Fruit fly (Drosophila melanogaster): Measurements from ENCODE around the gene rdgA.

Gene rdgA

dm6 chrX:8900094-8900493 is 6.8 kb upstream of the rdgA start, which contains the start of gene Uros1:
Uros1 (minus strand) TSS chrX:8900264.
- peak; percentile 59; the same call in 2 of the 3 replicates for TF ChIP-seq CG4496 (GFP tag; IDR thresholded peaks at IDR 0.05)
- peak; percentile 15 for TF ChIP-seq Pif1B (GFP tag; optimal IDR thresholded peaks at IDR 0.05)
- TF ChIP-seq rn (GFP tag; IDR thresholded peaks at IDR 0.05), result no peak
- no peak for TF ChIP-seq D1 (tag; optimal IDR thresholded peaks at IDR 0.05)
- TF ChIP-seq Snoo (tag; optimal IDR thresholded peaks at IDR 0.05), result no peak
- no peak for TF ChIP-seq CG14655 (GFP tag; optimal IDR thresholded peaks at IDR 0.05)
- 0 out of 2 replicates have a peak, but pooled peaks have one; percentile 25 for TF ChIP-seq CG12605 (GFP tag; IDR thresholded peaks at IDR 0.05)
- TF ChIP-seq CG32121 (GFP tag; IDR thresholded peaks at IDR 0.05), result no peak
- TF ChIP-seq Ets98B (GFP tag; IDR thresholded peaks at IDR 0.05), result no peak
- no peak for TF ChIP-seq CG17806 (tag; optimal IDR thresholded peaks at IDR 0.05)
- TF ChIP-seq Pif1A (GFP tag; optimal IDR thresholded peaks at IDR 0.05), result no peak

DNA sequence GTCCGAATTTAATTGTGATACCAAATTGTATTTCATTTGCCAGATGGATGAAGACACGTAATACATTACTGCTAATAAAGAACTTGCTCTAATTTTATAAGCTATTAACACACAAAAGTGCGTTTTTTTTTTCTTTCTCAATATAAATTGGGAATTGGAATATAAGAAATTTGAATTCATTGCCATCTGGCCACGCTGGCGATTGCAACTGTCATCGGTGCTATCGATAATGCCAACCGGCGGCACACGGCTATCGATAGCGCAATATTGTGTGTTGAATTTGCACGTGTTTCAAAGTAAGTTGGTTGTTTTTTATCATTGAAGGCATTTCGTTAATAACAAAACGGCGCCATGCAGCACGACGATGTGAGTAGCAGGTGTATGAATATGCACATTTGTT is 5.4 kb upstream of the rdgA start, which contains the start of gene Rbm13:
Rbm13 (plus strand) TSS at position 253 of the 400 bp plus-strand sequence.
- TF ChIP-seq CG13204 (GFP tag; optimal IDR thresholded peaks at IDR 0.05), result no peak
- no peak for TF ChIP-seq EcR (GFP tag; optimal IDR thresholded peaks at IDR 0.05)
- TF ChIP-seq fd96Ca (GFP tag; IDR thresholded peaks at IDR 0.05), result no peak
- no peak for TF ChIP-seq rn (GFP tag; IDR thresholded peaks at IDR 0.05)
- no peak for TF ChIP-seq CG8301 (tag; optimal IDR thresholded peaks at IDR 0.05)
- TF ChIP-seq CG34367 (tag; optimal IDR thresholded peaks at IDR 0.05), result no peak
- no peak for TF ChIP-seq Pif1A (GFP tag; optimal IDR thresholded peaks at IDR 0.05)
- no peak for TF ChIP-seq D1 (tag; optimal IDR thresholded peaks at IDR 0.05)
- no peak for TF ChIP-seq CG8159 (tag; optimal IDR thresholded peaks at IDR 0.05)
- TF ChIP-seq CG15710 (tag; optimal IDR thresholded peaks at IDR 0.05), result no peak
- TF ChIP-seq CG14655 (GFP tag; optimal IDR thresholded peaks at IDR 0.05), result no peak
- no peak for TF ChIP-seq CG17806 (tag; optimal IDR thresholded peaks at IDR 0.05)
- TF ChIP-seq gl (tag; optimal IDR thresholded peaks at IDR 0.05), result no peak
- no peak for TF ChIP-seq Pif1B (GFP tag; optimal IDR thresholded peaks at IDR 0.05)
- no peak for TF ChIP-seq CG10348 (GFP tag; IDR thresholded peaks at IDR 0.05)
- TF ChIP-seq CG4496 (GFP tag; IDR thresholded peaks at IDR 0.05), result no peak
- TF ChIP-seq CG9948 (tag; optimal IDR thresholded peaks at IDR 0.05), result no peak
- TF ChIP-seq CG32121 (GFP tag; IDR thresholded peaks at IDR 0.05), result no peak
- no peak for TF ChIP-seq Ets98B (GFP tag; IDR thresholded peaks at IDR 0.05)
- TF ChIP-seq Snoo (tag; optimal IDR thresholded peaks at IDR 0.05), result no peak

- TF ChIP-seq EcR (GFP tag; optimal IDR thresholded peaks at IDR 0.05), result peak; percentile 90
- no peak for TF ChIP-seq CG8301 (tag; optimal IDR thresholded peaks at IDR 0.05)
- TF ChIP-seq CG17806 (tag; optimal IDR thresholded peaks at IDR 0.05), result no peak
- no peak for TF ChIP-seq CG12605 (GFP tag; IDR thresholded peaks at IDR 0.05)
- TF ChIP-seq CG32121 (GFP tag; IDR thresholded peaks at IDR 0.05), result 0 out of 2 replicates have a peak, but pooled peaks have one; percentile 21
- TF ChIP-seq Ets98B (GFP tag; IDR thresholded peaks at IDR 0.05), result no peak
- no peak for TF ChIP-seq CG10348 (GFP tag; IDR thresholded peaks at IDR 0.05)
- TF ChIP-seq CG8159 (tag; optimal IDR thresholded peaks at IDR 0.05), result no peak
- peak; percentile 66; the same call in 2 of the 3 replicates for TF ChIP-seq CG4496 (GFP tag; IDR thresholded peaks at IDR 0.05)
- TF ChIP-seq D1 (tag; optimal IDR thresholded peaks at IDR 0.05), result no peak
- no peak for TF ChIP-seq Pif1A (GFP tag; optimal IDR thresholded peaks at IDR 0.05)
Measured at dm6 chrX:8905545-8906455, 1.1 kb upstream of the rdgA start.

- TF ChIP-seq Snoo (tag; optimal IDR thresholded peaks at IDR 0.05) (no peak), CG10348 (GFP tag; IDR thresholded peaks at IDR 0.05) (no peak), CG34367 (tag; optimal IDR thresholded peaks at IDR 0.05) (no peak), CG17806 (tag; optimal IDR thresholded peaks at IDR 0.05) (no peak), CG8159 (tag; optimal IDR thresholded peaks at IDR 0.05) (no peak), CG8301 (tag; optimal IDR thresholded peaks at IDR 0.05) (no peak), rn (GFP tag; IDR thresholded peaks at IDR 0.05) (no peak), Pif1A (GFP tag; optimal IDR thresholded peaks at IDR 0.05) (no peak), CG14655 (GFP tag; optimal IDR thresholded peaks at IDR 0.05) (no peak), D1 (tag; optimal IDR thresholded peaks at IDR 0.05) (no peak), CG13204 (GFP tag; optimal IDR thresholded peaks at IDR 0.05) (no peak), fd96Ca (GFP tag; IDR thresholded peaks at IDR 0.05) (no peak), CG15710 (tag; optimal IDR thresholded peaks at IDR 0.05) (no peak), CG4496 (GFP tag; IDR thresholded peaks at IDR 0.05) (no peak), EcR (GFP tag; optimal IDR thresholded peaks at IDR 0.05) (no peak), CG32121 (GFP tag; IDR thresholded peaks at IDR 0.05) (no peak), CG12605 (GFP tag; IDR thresholded peaks at IDR 0.05) (no peak)
Measured at dm6 chrX:8907547-8907813, 612 bp downstream of the rdgA start.

dm6 chrX:8908137-8908536 is 1.3 kb downstream of the rdgA start:
- TF ChIP-seq rn (GFP tag; IDR thresholded peaks at IDR 0.05), result no peak
- no peak for TF ChIP-seq CG9948 (tag; optimal IDR thresholded peaks at IDR 0.05)
- TF ChIP-seq CG13204 (GFP tag; optimal IDR thresholded peaks at IDR 0.05), result no peak
- no peak for TF ChIP-seq EcR (GFP tag; optimal IDR thresholded peaks at IDR 0.05)
- TF ChIP-seq CG14655 (GFP tag; optimal IDR thresholded peaks at IDR 0.05), result no peak
- TF ChIP-seq CG34367 (tag; optimal IDR thresholded peaks at IDR 0.05), result no peak
- TF ChIP-seq D1 (tag; optimal IDR thresholded peaks at IDR 0.05), result no peak
- TF ChIP-seq CG10348 (GFP tag; IDR thresholded peaks at IDR 0.05), result no peak
- no peak for TF ChIP-seq Pif1B (GFP tag; optimal IDR thresholded peaks at IDR 0.05)
- TF ChIP-seq Snoo (tag; optimal IDR thresholded peaks at IDR 0.05), result no peak
- TF ChIP-seq CG32121 (GFP tag; IDR thresholded peaks at IDR 0.05), result no peak
- TF ChIP-seq gl (tag; optimal IDR thresholded peaks at IDR 0.05), result no peak
- TF ChIP-seq CG15710 (tag; optimal IDR thresholded peaks at IDR 0.05), result no peak
- no peak for TF ChIP-seq Pif1A (GFP tag; optimal IDR thresholded peaks at IDR 0.05)
- TF ChIP-seq CG8159 (tag; optimal IDR thresholded peaks at IDR 0.05), result no peak
- TF ChIP-seq fd96Ca (GFP tag; IDR thresholded peaks at IDR 0.05), result no peak
- no peak for TF ChIP-seq CG17806 (tag; optimal IDR thresholded peaks at IDR 0.05)
